Fruit fly (Drosophila melanogaster): ENCODE results near the gene Dad1.

DNA sequence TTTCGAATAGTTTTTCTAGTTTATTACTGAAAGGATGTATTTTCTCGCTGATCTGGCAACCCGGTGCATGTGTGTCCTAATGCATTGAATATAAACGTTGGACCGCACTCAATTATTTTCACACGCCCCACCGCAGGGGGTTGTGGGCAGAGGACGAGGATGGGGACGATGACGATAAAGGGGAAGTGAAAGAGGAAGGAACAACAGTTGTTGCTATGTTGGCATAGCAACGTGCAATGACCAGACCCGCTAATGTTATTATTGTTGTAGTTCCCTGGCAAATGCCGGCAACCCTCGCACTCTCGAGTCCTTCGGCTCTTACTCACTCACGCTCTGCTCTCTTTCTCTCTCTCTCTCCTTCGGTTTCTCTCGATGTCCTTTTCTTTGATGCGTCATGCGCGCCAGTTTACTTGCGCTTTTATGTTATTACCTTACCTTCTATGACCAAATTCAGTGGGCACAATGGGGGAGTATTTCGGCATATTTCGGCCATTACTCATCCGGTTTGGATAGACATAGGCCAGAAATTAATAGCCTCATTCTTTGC, 40.8 kb upstream of the Dad1 start:
- TF ChIP-seq pan (optimal IDR thresholded peaks at IDR 0.05) (no peak), Dll (optimal IDR thresholded peaks at IDR 0.05) (no peak)
